Worm (Caenorhabditis elegans) whole organism, L2 larva: ENCODE results near the gene fbxa-127.

ENCODE experiments used
- blmp-1 ChIP-seq: sonication (generic microtip); optimal IDR thresholded peaks from 2 replicates; lab custom pipeline; 2017; ENCODE audit warnings: missing genetic modification characterization, mild to moderate bottlenecking, missing compliant biosample characterization, antibody characterized with exemption, moderate library complexity; ENCODE audit not compliant: insufficient read depth
- dmd-4 ChIP-seq: sonication (generic microtip); optimal IDR thresholded peaks from 2 replicates; lab custom pipeline; 2017; ENCODE audit warnings: missing biosample characterization, missing genetic modification characterization
- egl-27 ChIP-seq: sonication (generic microtip); optimal IDR thresholded peaks from 3 replicates; lab custom pipeline; 2017; ENCODE audit warnings: missing biosample characterization, missing genetic modification reagents, missing genetic modification characterization
- elt-3 ChIP-seq: sonication (generic microtip); optimal IDR thresholded peaks from 2 replicates; lab custom pipeline; 2017; ENCODE audit warnings: missing biosample characterization, missing genetic modification characterization
- lin-11 ChIP-seq: fragments of 150-350 bp; sonication (generic microtip); optimal IDR thresholded peaks from 2 replicates; lab custom pipeline; 2014; ENCODE audit warnings: missing biosample characterization, missing genetic modification characterization, inconsistent platforms, mixed read lengths
- nhr-23 ChIP-seq: fragments of 150-350 bp; optimal IDR thresholded peaks from 2 replicates; lab custom pipeline; 2014; ENCODE audit warnings: missing biosample characterization, missing genetic modification reagents, missing genetic modification characterization
- unc-62 ChIP-seq: fragments of 150-350 bp; optimal IDR thresholded peaks from 2 replicates; lab custom pipeline; 2014; ENCODE audit warnings: missing biosample characterization, missing genetic modification reagents, missing genetic modification characterization
- ztf-11 ChIP-seq: sonication (generic microtip); optimal IDR thresholded peaks from 2 replicates; lab custom pipeline; 2017; ENCODE audit warnings: missing biosample characterization, missing genetic modification characterization

ce11 chrV:16683359-16683758 is 45.2 kb upstream of the fbxa-127 start:
- TF ChIP-seq egl-27 (tag; lab: Kevin White, UChicago) = no peak
- no peak for TF ChIP-seq dmd-4 (tag; lab: Kevin White, UChicago)
- TF ChIP-seq lin-11 = no peak
- no peak for TF ChIP-seq unc-62 (GFP tag; lab: Kevin White, UChicago)
- no peak for TF ChIP-seq elt-3 (tag; lab: Kevin White, UChicago)
- TF ChIP-seq blmp-1 (tag; lab: Kevin White, UChicago) = no peak
- TF ChIP-seq nhr-23 (tag; lab: Kevin White, UChicago) = no peak
- TF ChIP-seq ztf-11 (tag; lab: Kevin White, UChicago) = no peak
